Worm (Caenorhabditis elegans): ENCODE measurements around the gene cpsf-4.

DNA sequence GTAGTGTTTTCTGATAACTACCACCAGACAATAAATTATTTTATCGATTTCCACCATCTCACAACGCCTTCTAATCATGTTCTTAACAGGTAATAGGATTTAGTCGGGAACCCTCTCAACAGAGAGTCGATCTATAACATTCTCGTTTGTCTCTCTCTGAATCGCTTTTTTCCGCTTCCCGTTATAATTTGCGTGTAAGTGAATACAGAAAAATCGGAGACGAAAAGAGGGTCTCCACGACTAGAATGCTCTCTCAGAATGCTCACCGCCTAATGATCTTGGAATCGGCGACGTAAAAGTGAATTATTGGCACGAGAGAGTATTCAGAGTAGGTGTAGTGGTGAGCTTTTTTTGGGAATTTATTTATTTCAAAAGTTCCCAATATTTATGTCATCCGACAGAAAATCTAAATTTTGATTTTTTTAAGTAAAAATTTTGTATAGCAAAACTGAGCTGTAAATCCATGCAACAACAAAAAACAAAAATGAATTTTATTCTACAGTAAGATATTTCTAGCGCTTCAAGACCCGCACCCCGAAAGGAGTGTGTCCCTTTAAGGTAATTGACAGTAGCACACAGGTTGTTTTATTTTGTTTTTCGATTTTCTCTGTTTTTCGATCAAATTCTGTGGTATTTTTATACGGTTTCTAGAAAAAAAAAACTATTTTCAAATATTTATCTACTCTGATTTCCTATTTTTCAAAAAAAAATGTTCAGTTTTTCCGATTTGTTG, 33.7 kb upstream of the cpsf-4 start:
- TF ChIP-seq snpc-4 (tag; optimal IDR thresholded peaks at IDR 0.05) (no peak), unc-62 (GFP tag; optimal IDR thresholded peaks at IDR 0.05) (no peak), pha-4 (tag; optimal IDR thresholded peaks at IDR 0.05) (no peak), nhr-237 (tag; optimal IDR thresholded peaks at IDR 0.05) (no peak), elt-3 (tag; optimal IDR thresholded peaks at IDR 0.05) (no peak), ceh-43 (GFP tag; optimal IDR thresholded peaks at IDR 0.05) (no peak), unc-39 (tag; optimal IDR thresholded peaks at IDR 0.05) (no peak), ztf-11 (tag; optimal IDR thresholded peaks at IDR 0.05) (no peak)

All from whole organism, mixed stage, embryonic.